Worm (Caenorhabditis elegans): ENCODE results near the gene ttr-59.

DNA sequence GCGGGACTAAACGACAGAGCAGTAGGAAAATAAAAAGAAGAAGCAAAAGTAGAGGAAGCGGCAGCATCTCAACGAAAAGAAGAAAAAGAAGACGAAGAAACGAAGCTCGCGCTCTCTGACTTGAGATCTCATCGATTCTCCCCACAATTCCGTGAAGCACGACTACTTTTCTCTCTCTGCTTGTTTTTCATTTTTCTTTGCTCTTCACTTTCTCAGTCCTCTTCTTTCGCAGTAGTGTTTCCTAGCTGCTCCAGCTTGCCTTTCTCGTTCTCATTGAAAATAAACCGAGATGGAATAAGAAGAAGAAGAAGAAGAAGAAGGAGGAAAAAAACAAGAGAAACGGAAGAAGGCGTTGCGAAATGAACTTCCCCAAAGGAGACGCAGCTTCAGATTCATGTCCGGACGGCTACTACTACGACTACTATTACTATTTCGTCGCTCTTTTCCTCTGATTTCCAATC, 44.9 kb upstream of the ttr-59 start:
- no peak for TF ChIP-seq lsl-1 (GFP tag; optimal IDR thresholded peaks at IDR 0.05)
- no peak for TF ChIP-seq madf-6 (GFP tag; IDR thresholded peaks at IDR 0.05)
- no peak for TF ChIP-seq nfya-1 (tag; optimal IDR thresholded peaks at IDR 0.05; ENCODE audit: borderline replicate concordance, insufficient read depth)
- no peak for TF ChIP-seq ztf-3 (GFP tag; optimal IDR thresholded peaks at IDR 0.05)
- TF ChIP-seq F55B11.4 (tag; optimal IDR thresholded peaks at IDR 0.05; ENCODE audit: borderline replicate concordance, insufficient read depth): no peak
- TF ChIP-seq rcor-1 (GFP tag; IDR thresholded peaks at IDR 0.05): no peak
- no peak for TF ChIP-seq snpc-4 (GFP tag; optimal IDR thresholded peaks at IDR 0.05)
- TF ChIP-seq snpc-4 (tag; optimal IDR thresholded peaks at IDR 0.05): no peak
- no peak for TF ChIP-seq F57A8.1 (GFP tag; optimal IDR thresholded peaks at IDR 0.05)
- TF ChIP-seq dpl-1 (GFP tag; optimal IDR thresholded peaks at IDR 0.05): no peak
- TF ChIP-seq lir-1 (GFP tag; conservative IDR thresholded peaks at IDR 0.05): no peak

Measured in whole organism, young adult.